Worm (Caenorhabditis elegans): Measurements from ENCODE around the gene atg-16.1.

DNA sequence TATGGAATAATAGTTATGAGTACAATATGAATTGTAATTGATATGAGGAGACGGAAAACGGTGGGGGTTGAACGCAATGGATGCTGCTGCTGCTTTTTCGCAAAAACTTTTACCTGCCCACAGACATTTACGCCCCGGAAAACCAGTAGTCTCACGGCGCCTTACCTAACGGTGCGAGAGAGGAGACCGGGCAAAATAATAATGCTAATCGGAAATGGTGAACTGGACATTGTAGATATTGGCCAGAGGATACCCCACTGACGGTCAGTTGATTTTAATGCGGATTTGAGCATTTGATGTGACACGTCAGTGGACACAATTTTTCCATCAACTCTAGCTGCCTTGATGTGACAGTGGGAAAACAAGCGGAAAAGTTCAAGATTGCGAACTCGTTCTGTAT, 14.0 kb downstream of the atg-16.1 start, which contains the start of gene mltn-13:
- TF ChIP-seq dve-1 (tag; optimal IDR thresholded peaks at IDR 0.05; ENCODE audit: insufficient read depth): no peak
- TF ChIP-seq saeg-2 (GFP tag; IDR thresholded peaks at IDR 0.05): no peak
